Worm (Caenorhabditis elegans): Measurements from ENCODE around the gene H37A05.4.

Gene H37A05.4

ce11 chrV:13649730-13650349 is at the start of gene H37A05.4:
H37A05.4 (minus strand) TSS chrV:13649780.
- TF ChIP-seq med-1 (GFP tag; optimal IDR thresholded peaks at IDR 0.05; ENCODE audit: insufficient read depth) (no peak), ztf-23 (GFP tag; IDR thresholded peaks at IDR 0.05) (no peak), tab-1 (GFP tag; IDR thresholded peaks at IDR 0.05) (no peak), cog-1 (tag; optimal IDR thresholded peaks at IDR 0.05) (no peak), T22C8.4 (GFP tag; IDR thresholded peaks at IDR 0.05) (no peak), ref-1 (GFP tag; conservative IDR thresholded peaks at IDR 0.05) (no peak), flt-1 (GFP tag; IDR thresholded peaks at IDR 0.05) (no peak), ztf-29 (GFP tag; IDR thresholded peaks at IDR 0.05) (no peak), klf-2 (GFP tag; conservative IDR thresholded peaks at IDR 0.05) (no peak)

ce11 chrV:13694103-13694502 is 44.5 kb upstream of the H37A05.4 start:
- no peak for TF ChIP-seq T22C8.4 (GFP tag; IDR thresholded peaks at IDR 0.05)
- TF ChIP-seq ztf-29 (GFP tag; IDR thresholded peaks at IDR 0.05): no peak
- no peak for TF ChIP-seq tab-1 (GFP tag; IDR thresholded peaks at IDR 0.05)
- TF ChIP-seq flt-1 (GFP tag; IDR thresholded peaks at IDR 0.05): no peak
- TF ChIP-seq klf-2 (GFP tag; conservative IDR thresholded peaks at IDR 0.05): no peak
- TF ChIP-seq ref-1 (GFP tag; conservative IDR thresholded peaks at IDR 0.05): no peak
- no peak for TF ChIP-seq cog-1 (tag; optimal IDR thresholded peaks at IDR 0.05)
- no peak for TF ChIP-seq ztf-23 (GFP tag; IDR thresholded peaks at IDR 0.05)
- TF ChIP-seq med-1 (GFP tag; optimal IDR thresholded peaks at IDR 0.05; ENCODE audit: insufficient read depth): no peak

- TF ChIP-seq med-1 (GFP tag; optimal IDR thresholded peaks at IDR 0.05; ENCODE audit: insufficient read depth) (no peak), tab-1 (GFP tag; IDR thresholded peaks at IDR 0.05) (no peak), klf-2 (GFP tag; conservative IDR thresholded peaks at IDR 0.05) (no peak)
These were observed 40.7 kb upstream of the H37A05.4 start for ce11 chrV:13690276-13690675.

ce11 chrV:13689592-13689991 is 40.0 kb upstream of the H37A05.4 start, which contains the start of gene T01D3.1:
T01D3.1 (plus strand) TSS chrV:13689892.
- TF ChIP-seq T22C8.4 (GFP tag; IDR thresholded peaks at IDR 0.05) (no peak), tab-1 (GFP tag; IDR thresholded peaks at IDR 0.05) (no peak), ztf-23 (GFP tag; IDR thresholded peaks at IDR 0.05) (no peak), med-1 (GFP tag; optimal IDR thresholded peaks at IDR 0.05; ENCODE audit: insufficient read depth) (no peak)

ce11 chrV:13687504-13687903 is 37.9 kb upstream of the H37A05.4 start:
- TF ChIP-seq ztf-23 (GFP tag; IDR thresholded peaks at IDR 0.05) (no peak), ref-1 (GFP tag; conservative IDR thresholded peaks at IDR 0.05) (no peak), tab-1 (GFP tag; IDR thresholded peaks at IDR 0.05) (no peak), klf-2 (GFP tag; conservative IDR thresholded peaks at IDR 0.05) (no peak), T22C8.4 (GFP tag; IDR thresholded peaks at IDR 0.05) (no peak), med-1 (GFP tag; optimal IDR thresholded peaks at IDR 0.05; ENCODE audit: insufficient read depth) (no peak), cog-1 (tag; optimal IDR thresholded peaks at IDR 0.05) (no peak), flt-1 (GFP tag; IDR thresholded peaks at IDR 0.05) (no peak)

- TF ChIP-seq ztf-29 (GFP tag; IDR thresholded peaks at IDR 0.05): no peak
- no peak for TF ChIP-seq T22C8.4 (GFP tag; IDR thresholded peaks at IDR 0.05)
- no peak for TF ChIP-seq tab-1 (GFP tag; IDR thresholded peaks at IDR 0.05)
- TF ChIP-seq ref-1 (GFP tag; conservative IDR thresholded peaks at IDR 0.05): no peak
- TF ChIP-seq ztf-23 (GFP tag; IDR thresholded peaks at IDR 0.05): no peak
- no peak for TF ChIP-seq cog-1 (tag; optimal IDR thresholded peaks at IDR 0.05)
- TF ChIP-seq klf-2 (GFP tag; conservative IDR thresholded peaks at IDR 0.05): no peak
- no peak for TF ChIP-seq flt-1 (GFP tag; IDR thresholded peaks at IDR 0.05)
- TF ChIP-seq med-1 (GFP tag; optimal IDR thresholded peaks at IDR 0.05; ENCODE audit: insufficient read depth): no peak
These were observed 36.9 kb upstream of the H37A05.4 start for ce11 chrV:13686513-13686912.

- no peak for TF ChIP-seq cog-1 (tag; optimal IDR thresholded peaks at IDR 0.05)
These were observed 31.9 kb upstream of the H37A05.4 start for ce11 chrV:13681445-13681844.

- no peak for TF ChIP-seq cog-1 (tag; optimal IDR thresholded peaks at IDR 0.05)
- TF ChIP-seq flt-1 (GFP tag; IDR thresholded peaks at IDR 0.05): no peak
- TF ChIP-seq ztf-23 (GFP tag; IDR thresholded peaks at IDR 0.05): no peak
- no peak for TF ChIP-seq med-1 (GFP tag; optimal IDR thresholded peaks at IDR 0.05; ENCODE audit: insufficient read depth)
- no peak for TF ChIP-seq ztf-29 (GFP tag; IDR thresholded peaks at IDR 0.05)
- no peak for TF ChIP-seq klf-2 (GFP tag; conservative IDR thresholded peaks at IDR 0.05)
- no peak for TF ChIP-seq T22C8.4 (GFP tag; IDR thresholded peaks at IDR 0.05)
- no peak for TF ChIP-seq tab-1 (GFP tag; IDR thresholded peaks at IDR 0.05)
- no peak for TF ChIP-seq ref-1 (GFP tag; conservative IDR thresholded peaks at IDR 0.05)
These were observed 30.3 kb upstream of the H37A05.4 start for ce11 chrV:13679859-13680258.

- TF ChIP-seq ref-1 (GFP tag; conservative IDR thresholded peaks at IDR 0.05) (no peak), tab-1 (GFP tag; IDR thresholded peaks at IDR 0.05) (no peak), flt-1 (GFP tag; IDR thresholded peaks at IDR 0.05) (no peak), cog-1 (tag; optimal IDR thresholded peaks at IDR 0.05) (peak; percentile 77), ztf-29 (GFP tag; IDR thresholded peaks at IDR 0.05) (no peak)
These were observed 29.0 kb upstream of the H37A05.4 start, which contains the start of the genes tag-65 and ccz-1 for ce11 chrV:13678542-13678941. tag-65 (minus strand) TSS chrV:13678587. ccz-1 (plus strand) TSS chrV:13678875.

- TF ChIP-seq ztf-23 (GFP tag; IDR thresholded peaks at IDR 0.05): no peak
These were observed 22.5 kb upstream of the H37A05.4 start, which contains the start of the genes mip-2 and F58G11.4 for ce11 chrV:13671911-13672639. mip-2 (minus strand) TSS chrV:13671958. F58G11.4 (plus strand) TSS chrV:13672589.

All from whole organism, midembryonic.